Worm (Caenorhabditis elegans) whole organism, late embryonic: ENCODE data around the gene dsb-1.

Experiments used
- C08G9.2 ChIP-seq: sonication (generic microtip); optimal IDR thresholded peaks from 2 replicates; lab custom pipeline; 2016; ENCODE audit warnings: mild to moderate bottlenecking, missing genetic modification characterization, moderate library complexity, missing compliant biosample characterization
- K02D7.2 ChIP-seq: sonication (generic microtip); optimal IDR thresholded peaks from 2 replicates; lab custom pipeline; 2017; ENCODE audit warnings: mild to moderate bottlenecking, missing genetic modification characterization, missing compliant biosample characterization
- T23F11.4 ChIP-seq: fragments of 200-800 bp; sonication (Bioruptor generic); optimal IDR thresholded peaks from 2 replicates; lab custom pipeline; 2018; ENCODE audit warnings: mild to moderate bottlenecking, missing genetic modification characterization, missing compliant biosample characterization
- ceh-14 ChIP-seq: sonication (generic microtip); optimal IDR thresholded peaks from 2 replicates; lab custom pipeline; 2016; ENCODE audit warnings: missing genotype, missing genetic modification characterization, missing compliant biosample characterization
- ceh-18 ChIP-seq: sonication (generic microtip); optimal IDR thresholded peaks from 2 replicates; lab custom pipeline; 2016; ENCODE audit warnings: missing genetic modification characterization, missing compliant biosample characterization
- ceh-24 ChIP-seq: sonication (generic microtip); optimal IDR thresholded peaks from 2 replicates; lab custom pipeline; 2016; ENCODE audit warnings: mild to moderate bottlenecking, missing genetic modification characterization, missing compliant biosample characterization
- ceh-30 ChIP-seq: fragments of 150-350 bp; optimal IDR thresholded peaks from 2 replicates; lab custom pipeline; 2014; ENCODE audit warnings: missing biosample characterization, missing genetic modification characterization
- ceh-34 ChIP-seq: sonication (generic microtip); optimal IDR thresholded peaks from 2 replicates; lab custom pipeline; 2016; ENCODE audit warnings: mild to moderate bottlenecking, missing genetic modification characterization, missing compliant biosample characterization
- ceh-45 ChIP-seq: fragments of 200-800 bp; sonication (Bioruptor generic); IDR thresholded peaks from 2 replicates; pipeline ENCODE4 v1.3.6; 2022; ENCODE audit warnings: missing genetic modification reagents, missing genetic modification characterization, missing compliant biosample characterization
- ceh-48 ChIP-seq: sonication (generic microtip); optimal IDR thresholded peaks from 2 replicates; lab custom pipeline; 2016; ENCODE audit warnings: missing genetic modification characterization, inconsistent platforms, missing compliant biosample characterization
- ceh-6 ChIP-seq: fragments of 200-800 bp; sonication (Bioruptor generic); optimal IDR thresholded peaks from 2 replicates; lab custom pipeline; 2018; ENCODE audit warnings: mild to moderate bottlenecking, missing genetic modification characterization, missing compliant biosample characterization
- ceh-9 ChIP-seq: sonication (generic microtip); optimal IDR thresholded peaks from 2 replicates; lab custom pipeline; 2016; ENCODE audit warnings: mild to moderate bottlenecking, missing genetic modification characterization, inconsistent platforms, missing compliant biosample characterization
- dmd-4 ChIP-seq: sonication (generic microtip); optimal IDR thresholded peaks from 2 replicates; lab custom pipeline; 2016; ENCODE audit warnings: borderline replicate concordance, missing genetic modification characterization, missing compliant biosample characterization
- dve-1 ChIP-seq: sonication (generic microtip); optimal IDR thresholded peaks from 2 replicates; lab custom pipeline; 2017; ENCODE audit warnings: antibody characterized with exemption, mild to moderate bottlenecking, missing genetic modification characterization, missing compliant biosample characterization
- elt-2 ChIP-seq: sonication (generic microtip); optimal IDR thresholded peaks from 2 replicates; lab custom pipeline; 2016; ENCODE audit warnings: missing genetic modification reagents, missing genetic modification characterization, missing compliant biosample characterization
- elt-4 ChIP-seq: sonication (generic microtip); optimal IDR thresholded peaks from 2 replicates; lab custom pipeline; 2016; ENCODE audit warnings: missing genetic modification characterization, missing compliant biosample characterization
- fkh-10 ChIP-seq: fragments of 150-350 bp; optimal IDR thresholded peaks from 2 replicates; lab custom pipeline; 2014; ENCODE audit warnings: missing biosample characterization, missing genetic modification reagents, missing genetic modification characterization
- fkh-6 ChIP-seq: sonication (generic microtip); optimal IDR thresholded peaks from 2 replicates; lab custom pipeline; 2016; ENCODE audit warnings: missing genetic modification characterization, missing compliant biosample characterization
- hlh-13 ChIP-seq: fragments of 200-800 bp; sonication (Bioruptor generic); optimal IDR thresholded peaks from 2 replicates; lab custom pipeline; 2018; ENCODE audit warnings: mild to moderate bottlenecking, missing genetic modification characterization, missing compliant biosample characterization
- hlh-15 ChIP-seq: sonication (generic microtip); optimal IDR thresholded peaks from 2 replicates; lab custom pipeline; 2016; ENCODE audit warnings: missing genetic modification characterization, missing compliant biosample characterization
- hlh-30 ChIP-seq: sonication (generic microtip); optimal IDR thresholded peaks from 2 replicates; lab custom pipeline; 2017; ENCODE audit warnings: antibody characterized with exemption, missing genetic modification characterization, missing compliant biosample characterization; ENCODE audit not compliant: insufficient read depth
- hlh-6 ChIP-seq: sonication (generic microtip); optimal IDR thresholded peaks from 2 replicates; lab custom pipeline; 2016; ENCODE audit warnings: missing genotype, missing genetic modification characterization, missing compliant biosample characterization
- hlh-8 ChIP-seq: sonication (generic microtip); optimal IDR thresholded peaks from 2 replicates; lab custom pipeline; 2016; ENCODE audit warnings: missing genotype, missing genetic modification characterization, missing compliant biosample characterization
- lin-11 ChIP-seq: fragments of 200-800 bp; sonication (Bioruptor generic); optimal IDR thresholded peaks from 2 replicates; lab custom pipeline; 2018; ENCODE audit warnings: mild to moderate bottlenecking, missing genetic modification characterization, missing compliant biosample characterization
- madf-2 ChIP-seq: sonication (generic microtip); optimal IDR thresholded peaks from 2 replicates; lab custom pipeline; 2017; ENCODE audit warnings: missing genetic modification characterization, missing compliant biosample characterization
- mec-3 ChIP-seq: sonication (generic microtip); optimal IDR thresholded peaks from 2 replicates; lab custom pipeline; 2016; ENCODE audit warnings: borderline replicate concordance, missing genetic modification characterization, missing compliant biosample characterization
- nfya-1 ChIP-seq: sonication (generic microtip); optimal IDR thresholded peaks from 2 replicates; lab custom pipeline; 2017; ENCODE audit warnings: missing genetic modification characterization, mild to moderate bottlenecking, missing compliant biosample characterization, antibody characterized with exemption, moderate library complexity
- nhr-11 ChIP-seq: fragments of 150-350 bp; optimal IDR thresholded peaks from 2 replicates; lab custom pipeline; 2014; ENCODE audit warnings: missing biosample characterization, missing genetic modification characterization
- nhr-232 ChIP-seq: sonication (generic microtip); optimal IDR thresholded peaks from 2 replicates; lab custom pipeline; 2016; ENCODE audit warnings: missing genetic modification characterization, missing compliant biosample characterization
- odd-2 ChIP-seq: sonication (generic microtip); optimal IDR thresholded peaks from 2 replicates; lab custom pipeline; 2017; ENCODE audit warnings: antibody characterized with exemption, mild to moderate bottlenecking, missing genetic modification characterization, missing compliant biosample characterization
- pha-2 ChIP-seq: sonication (generic microtip); optimal IDR thresholded peaks from 2 replicates; lab custom pipeline; 2017; ENCODE audit warnings: mild to moderate bottlenecking, missing genetic modification characterization, missing compliant biosample characterization
- pha-4 ChIP-seq: fragments of 150-350 bp; optimal IDR thresholded peaks from 2 replicates; lab custom pipeline; 2018; ENCODE audit warnings: missing biosample characterization, missing genetic modification reagents, missing genetic modification characterization
- pqm-1 ChIP-seq: sonication (generic microtip); optimal IDR thresholded peaks from 2 replicates; lab custom pipeline; 2016; ENCODE audit warnings: missing genetic modification characterization, missing compliant biosample characterization
- pros-1 ChIP-seq: fragments of 150-350 bp; optimal IDR thresholded peaks from 2 replicates; lab custom pipeline; 2014; ENCODE audit warnings: missing biosample characterization, missing genetic modification reagents, missing genetic modification characterization
- sdc-2 ChIP-seq: sonication (generic microtip); optimal IDR thresholded peaks from 2 replicates; lab custom pipeline; 2016; ENCODE audit warnings: missing genotype, missing genetic modification characterization, missing compliant biosample characterization
- syd-9 ChIP-seq: sonication (generic microtip); optimal IDR thresholded peaks from 2 replicates; lab custom pipeline; 2016; ENCODE audit warnings: mild to moderate bottlenecking, missing genetic modification characterization, moderate library complexity, missing compliant biosample characterization
- tbx-2 ChIP-seq: sonication (generic microtip); optimal IDR thresholded peaks from 2 replicates; lab custom pipeline; 2016; ENCODE audit warnings: missing genetic modification characterization, missing compliant biosample characterization
- unc-3 ChIP-seq, 2 experiments: fragments of 200-800 bp in 1 of 2; sonication (Bioruptor generic) in 1 of 2; sonication (generic microtip) in 1 of 2; conservative IDR thresholded peaks in 1 of 2; optimal IDR thresholded peaks in 1 of 2; 2 replicates each; pipeline versions ENCODE4 v1.3.6 to Lab custom; 2016 to 2022; ENCODE audit warnings: missing compliant biosample characterization in 2 of 2, missing genetic modification characterization in 2 of 2, missing genetic modification reagents in 1 of 2
- unc-42 ChIP-seq: sonication (generic microtip); optimal IDR thresholded peaks from 2 replicates; lab custom pipeline; 2016; ENCODE audit warnings: missing genotype, missing genetic modification characterization, missing compliant biosample characterization
- unc-55 ChIP-seq: sonication (generic microtip); optimal IDR thresholded peaks from 2 replicates; lab custom pipeline; 2017; ENCODE audit warnings: missing biosample characterization, missing genetic modification reagents, missing genetic modification characterization
- unc-86 ChIP-seq: sonication (generic microtip); optimal IDR thresholded peaks from 2 replicates; lab custom pipeline; 2016; ENCODE audit warnings: missing genetic modification characterization, missing compliant biosample characterization

The dsb-1 gene

DNA sequence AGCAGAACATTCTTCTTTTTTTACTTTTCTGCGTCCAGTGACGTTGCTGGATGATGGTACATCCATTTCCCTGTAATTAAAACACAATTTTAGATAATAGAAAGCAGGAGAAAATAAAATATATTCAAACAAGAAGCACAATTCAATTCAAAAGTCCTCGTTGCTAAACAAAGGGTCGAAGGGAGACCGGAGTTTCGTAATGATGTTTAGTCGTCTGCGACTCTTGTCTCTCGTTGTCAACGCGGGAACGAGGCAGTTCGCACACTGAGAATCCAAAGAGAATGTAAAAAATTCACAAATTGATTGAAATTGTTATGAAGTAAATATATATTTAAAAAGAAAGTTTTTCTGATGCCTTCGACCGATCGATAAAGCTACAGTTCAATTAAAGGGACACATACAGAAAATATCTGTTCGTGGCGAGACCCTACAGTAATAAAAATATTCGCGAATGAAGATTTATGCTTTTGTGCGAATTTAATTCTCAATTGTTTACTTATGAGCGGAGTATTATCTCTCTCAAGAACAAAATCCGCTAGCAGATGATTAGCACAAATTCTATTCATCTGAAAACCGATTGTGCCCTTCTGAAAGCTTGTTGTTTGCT is 42.6 kb downstream of the dsb-1 start, which contains the start of gene dpy-26:
Gene dpy-26, minus strand, starts transcription at position 111 of the 607 bp plus-strand sequence.
- TF ChIP-seq mec-3 (tag; lab: Kevin White, UChicago), result no peak
- TF ChIP-seq nfya-1 (tag; lab: Kevin White, UChicago), result peak; percentile 27
- no peak for TF ChIP-seq pha-2 (tag; lab: Kevin White, UChicago)
- TF ChIP-seq unc-42 (tag; lab: Kevin White, UChicago), result peak; percentile 55

DNA sequence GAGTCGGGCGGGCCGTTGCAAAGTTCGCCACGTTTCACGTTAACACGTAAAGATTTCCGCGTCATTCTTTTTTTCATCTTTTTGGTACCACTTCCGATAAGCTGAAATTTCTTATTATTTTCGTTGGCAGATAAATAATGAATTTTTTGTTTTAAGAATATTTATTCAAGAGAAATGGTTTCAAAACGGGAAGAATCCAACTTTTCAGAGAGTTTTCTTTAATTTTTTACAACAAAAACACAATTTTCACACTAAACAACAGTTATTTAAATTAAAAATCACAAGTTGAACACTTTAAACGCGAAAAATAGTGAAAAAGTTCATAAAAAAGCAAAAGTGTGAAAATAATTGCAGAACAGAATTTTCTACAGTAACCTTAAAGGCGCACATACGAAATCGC is 45.4 kb downstream of the dsb-1 start, which contains the start of gene spe-44:
Gene spe-44, minus strand, starts transcription at position 101 of the 400 bp plus-strand sequence.
- TF ChIP-seq hlh-8 (tag; lab: Kevin White, UChicago) (no peak), ceh-30 (tag; lab: Kevin White, UChicago) (no peak), nhr-232 (tag; lab: Kevin White, UChicago) (no peak), ceh-9 (no peak), elt-2 (tag; lab: Kevin White, UChicago) (no peak), T23F11.4 (GFP tag; lab: Kevin White, UChicago) (no peak), C08G9.2 (tag; lab: Kevin White, UChicago) (no peak), fkh-10 (GFP tag; lab: Kevin White, UChicago) (no peak), ceh-45 (no peak), unc-55 (no peak), ceh-34 (tag; lab: Kevin White, UChicago) (no peak), dmd-4 (tag; lab: Kevin White, UChicago) (no peak), elt-4 (tag; lab: Kevin White, UChicago) (no peak), pha-2 (tag; lab: Kevin White, UChicago) (no peak), ceh-14 (tag; lab: Kevin White, UChicago) (no peak), madf-2 (tag; lab: Kevin White, UChicago) (no peak), syd-9 (tag; lab: Kevin White, UChicago) (no peak)

DNA sequence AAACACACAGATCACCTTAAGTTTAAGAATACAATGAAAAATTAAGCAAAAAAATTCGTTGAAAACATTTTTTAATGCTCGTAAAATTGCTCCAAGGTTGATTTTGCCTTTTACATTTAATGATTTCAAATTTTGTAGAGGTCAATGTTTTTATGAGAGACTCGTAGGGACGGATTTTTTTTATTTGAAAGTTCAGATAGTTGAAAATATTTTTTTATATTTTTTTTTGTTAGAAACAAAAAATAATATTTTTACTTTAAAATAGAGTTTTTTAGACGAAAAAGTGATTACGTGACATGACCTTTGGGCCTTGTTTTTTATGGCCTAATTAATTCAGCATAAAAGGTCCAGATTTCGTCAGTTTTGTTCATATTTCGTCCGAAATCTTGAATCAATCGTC is 46.0 kb downstream of the dsb-1 start, which contains the start of gene smz-1:
Gene smz-1, plus strand, starts transcription at position 301 of the 400 bp plus-strand sequence.
- TF ChIP-seq unc-55, result no peak
- TF ChIP-seq ceh-6 (GFP tag; lab: Kevin White, UChicago), result no peak
- no peak for TF ChIP-seq nfya-1 (tag; lab: Kevin White, UChicago)
- no peak for TF ChIP-seq unc-86 (tag; lab: Kevin White, UChicago)
- no peak for TF ChIP-seq ceh-9
- no peak for TF ChIP-seq odd-2 (tag; lab: Kevin White, UChicago)
- TF ChIP-seq ceh-48 (tag; lab: Kevin White, UChicago), result no peak
- no peak for TF ChIP-seq sdc-2 (tag; lab: Kevin White, UChicago)
- no peak for TF ChIP-seq unc-3 (GFP tag; conservative IDR thresholded peaks at IDR 0.05; lab: Robert Waterston, UW)
- no peak for TF ChIP-seq unc-3 (tag; optimal IDR thresholded peaks at IDR 0.05; lab: Kevin White, UChicago)
- TF ChIP-seq dmd-4 (tag; lab: Kevin White, UChicago), result no peak
- TF ChIP-seq ceh-14 (tag; lab: Kevin White, UChicago), result no peak
- no peak for TF ChIP-seq pros-1
- TF ChIP-seq pha-2 (tag; lab: Kevin White, UChicago), result no peak
- TF ChIP-seq fkh-6 (tag; lab: Kevin White, UChicago), result no peak
- TF ChIP-seq ceh-18, result no peak

DNA sequence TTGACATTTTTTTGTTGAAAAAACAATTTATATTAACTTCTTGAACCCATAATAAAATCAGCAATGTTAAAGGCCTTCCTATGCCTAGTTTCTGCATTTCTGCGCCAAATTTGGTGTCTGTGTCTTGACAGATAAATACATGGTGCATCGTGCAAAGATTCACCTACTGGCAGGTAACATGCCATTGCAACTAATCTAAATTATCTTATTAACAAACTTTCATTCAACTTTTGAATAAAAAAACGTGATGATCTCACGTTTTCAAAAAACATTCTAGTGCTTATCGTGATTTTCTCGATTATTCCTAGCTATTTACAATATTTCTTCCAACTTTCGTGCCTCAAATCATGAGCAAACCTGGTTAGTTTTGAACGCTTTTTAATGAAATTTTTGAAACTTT is 47.9 kb downstream of the dsb-1 start, which contains the start of gene C25G4.7:
Gene C25G4.7, plus strand, starts transcription at position 301 of the 400 bp plus-strand sequence.
- TF ChIP-seq ceh-48 (tag; lab: Kevin White, UChicago) (no peak), T23F11.4 (GFP tag; lab: Kevin White, UChicago) (no peak), hlh-13 (GFP tag; lab: Kevin White, UChicago) (no peak), tbx-2 (tag; lab: Kevin White, UChicago) (no peak), lin-11 (tag; lab: Kevin White, UChicago) (no peak), dve-1 (tag; lab: Kevin White, UChicago) (no peak), pqm-1 (tag; lab: Kevin White, UChicago) (no peak), nhr-11 (tag; lab: Kevin White, UChicago) (no peak), hlh-30 (tag; lab: Kevin White, UChicago) (no peak), pha-4 (tag; lab: Kevin White, UChicago) (no peak), C08G9.2 (tag; lab: Kevin White, UChicago) (no peak), unc-42 (tag; lab: Kevin White, UChicago) (no peak), ceh-6 (GFP tag; lab: Kevin White, UChicago) (no peak), hlh-15 (tag; lab: Kevin White, UChicago) (no peak), ceh-24 (tag; lab: Kevin White, UChicago) (no peak), K02D7.2 (tag; lab: Kevin White, UChicago) (no peak), madf-2 (tag; lab: Kevin White, UChicago) (no peak), pha-2 (tag; lab: Kevin White, UChicago) (no peak), hlh-6 (no peak)
